Worm (Caenorhabditis elegans): ENCODE results near the gene ugt-50.

The ugt-50 gene

ce11 chrX:12691306-12691705, at the start of gene ugt-50:
Gene ugt-50 (plus strand): TSS chrX:12691573.
- TF ChIP-seq ceh-16 (tag; optimal IDR thresholded peaks at IDR 0.05) (no peak), F13H6.1 (tag; optimal IDR thresholded peaks at IDR 0.05) (peak; percentile 16), nhr-11 (tag; optimal IDR thresholded peaks at IDR 0.05) (no peak), fos-1 (tag; optimal IDR thresholded peaks at IDR 0.05) (peak; percentile 39), unc-55 (GFP tag; optimal IDR thresholded peaks at IDR 0.05) (peak; percentile 14), sma-3 (GFP tag; optimal IDR thresholded peaks at IDR 0.05) (peak; percentile 29), aly-2 (tag; optimal IDR thresholded peaks at IDR 0.05) (no peak), ztf-1 (GFP tag; conservative IDR thresholded peaks at IDR 0.05) (no peak), skn-1 (tag; optimal IDR thresholded peaks at IDR 0.05) (no peak), ztf-11 (tag; optimal IDR thresholded peaks at IDR 0.05) (no peak), snpc-4 (tag; optimal IDR thresholded peaks at IDR 0.05) (no peak), nhr-6 (tag; optimal IDR thresholded peaks at IDR 0.05) (no peak), crh-2 (tag; optimal IDR thresholded peaks at IDR 0.05) (peak; percentile 65), lin-39 (tag; optimal IDR thresholded peaks at IDR 0.05) (no peak), sma-9 (GFP tag; optimal IDR thresholded peaks at IDR 0.05) (peak; percentile 73), sma-9 (tag; optimal IDR thresholded peaks at IDR 0.05) (no peak), nhr-129 (tag; optimal IDR thresholded peaks at IDR 0.05) (peak; percentile 99), nhr-23 (tag; optimal IDR thresholded peaks at IDR 0.05) (no peak), ZK546.5 (tag; optimal IDR thresholded peaks at IDR 0.05) (no peak), lsy-2 (tag; optimal IDR thresholded peaks at IDR 0.05) (peak in 1 of 2 experiments; percentile 10), Y55F3AM.14 (GFP tag; optimal IDR thresholded peaks at IDR 0.05) (no peak), elt-1 (tag; optimal IDR thresholded peaks at IDR 0.05) (no peak), ama-1 (optimal IDR thresholded peaks at IDR 0.05) (no peak), unc-39 (tag; optimal IDR thresholded peaks at IDR 0.05) (no peak), mab-5 (tag; optimal IDR thresholded peaks at IDR 0.05) (no peak), nhr-25 (tag; optimal IDR thresholded peaks at IDR 0.05) (peak; percentile 11), nhr-77 (tag; optimal IDR thresholded peaks at IDR 0.05) (no peak), lin-11 (tag; optimal IDR thresholded peaks at IDR 0.05) (no peak), mdl-1 (tag; optimal IDR thresholded peaks at IDR 0.05) (no peak), ceh-82 (tag; optimal IDR thresholded peaks at IDR 0.05) (no peak), sem-4 (tag; optimal IDR thresholded peaks at IDR 0.05) (no peak), nhr-12 (tag; optimal IDR thresholded peaks at IDR 0.05) (no peak)

ce11 chrX:12642952-12643351, 48.4 kb upstream of the ugt-50 start:
- TF ChIP-seq nhr-25 (tag; optimal IDR thresholded peaks at IDR 0.05) = peak; percentile 44
- TF ChIP-seq sma-9 (GFP tag; optimal IDR thresholded peaks at IDR 0.05) = no peak
- no peak for TF ChIP-seq sma-9 (tag; optimal IDR thresholded peaks at IDR 0.05)
- no peak for TF ChIP-seq nhr-12 (tag; optimal IDR thresholded peaks at IDR 0.05)
- TF ChIP-seq zag-1 (tag; optimal IDR thresholded peaks at IDR 0.05) = no peak
- no peak for TF ChIP-seq unc-39 (tag; optimal IDR thresholded peaks at IDR 0.05)
- no peak for TF ChIP-seq C34F6.9 (tag; optimal IDR thresholded peaks at IDR 0.05)
- TF ChIP-seq F13H6.1 (tag; optimal IDR thresholded peaks at IDR 0.05) = peak; percentile 52
- no peak for TF ChIP-seq nhr-237 (tag; optimal IDR thresholded peaks at IDR 0.05)
- TF ChIP-seq lsy-2 (tag; optimal IDR thresholded peaks at IDR 0.05) = peak in 1 of 2 experiments; percentile 5
- no peak for TF ChIP-seq unc-55 (GFP tag; optimal IDR thresholded peaks at IDR 0.05)
- TF ChIP-seq nhr-129 (tag; optimal IDR thresholded peaks at IDR 0.05) = peak; percentile 58

ce11 chrX:12645846-12646245, 45.5 kb upstream of the ugt-50 start:
- peak; percentile 2 for TF ChIP-seq nhr-25 (tag; optimal IDR thresholded peaks at IDR 0.05)
- no peak for TF ChIP-seq nhr-237 (tag; optimal IDR thresholded peaks at IDR 0.05)
- no peak for TF ChIP-seq nhr-21 (tag; optimal IDR thresholded peaks at IDR 0.05)
- no peak for TF ChIP-seq R02D3.7 (tag; optimal IDR thresholded peaks at IDR 0.05)

- no peak for TF ChIP-seq sem-4 (tag; optimal IDR thresholded peaks at IDR 0.05)
- no peak for TF ChIP-seq elt-1 (tag; optimal IDR thresholded peaks at IDR 0.05)
- TF ChIP-seq R02D3.7 (tag; optimal IDR thresholded peaks at IDR 0.05) = no peak
- TF ChIP-seq unc-39 (tag; optimal IDR thresholded peaks at IDR 0.05) = no peak
- TF ChIP-seq F13H6.1 (tag; optimal IDR thresholded peaks at IDR 0.05) = no peak
These were observed 44.7 kb upstream of the ugt-50 start, which contains the start of gene zmp-5 for ce11 chrX:12646546-12647167. Gene zmp-5 (plus strand): TSS chrX:12647117.

Data from whole organism, L2 larva.